Worm (Caenorhabditis elegans) whole organism, L4 larva: ENCODE data around the gene wrt-4.

Experiments used
- D1046.2 ChIP-seq: fragments of 200-800 bp; sonication (Bioruptor generic); IDR thresholded peaks from 2 replicates; pipeline ENCODE4 v1.3.6; 2022; ENCODE audit warnings: missing genetic modification characterization, missing compliant biosample characterization
- F10B5.3 ChIP-seq: sonication (generic microtip); optimal IDR thresholded peaks from 2 replicates; lab custom pipeline; 2016; ENCODE audit warnings: mild to moderate bottlenecking, missing genetic modification characterization, missing compliant biosample characterization
- F44E2.7 ChIP-seq: fragments of 200-800 bp; sonication (Bioruptor generic); IDR thresholded peaks from 2 replicates; pipeline ENCODE4 v2.1.2; 2022; ENCODE audit warnings: missing genetic modification characterization, missing compliant biosample characterization
- F49E8.2 ChIP-seq: sonication (generic microtip); optimal IDR thresholded peaks from 2 replicates; lab custom pipeline; 2016; ENCODE audit warnings: missing compliant biosample characterization, mild to moderate bottlenecking, missing genetic modification characterization, borderline replicate concordance
- T26A8.4 ChIP-seq: fragments of 200-800 bp; sonication (Bioruptor generic); IDR thresholded peaks from 2 replicates; pipeline ENCODE4 v1.3.6; 2022; ENCODE audit warnings: missing genetic modification characterization, missing compliant biosample characterization
- Y105C5A.15 ChIP-seq: fragments of 200-800 bp; sonication (Bioruptor generic); IDR thresholded peaks from 2 replicates; pipeline ENCODE4 v1.3.6; 2022; ENCODE audit warnings: missing genetic modification characterization, missing compliant biosample characterization
- Y48G9A.11 ChIP-seq: fragments of 200-800 bp; sonication (Bioruptor generic); IDR thresholded peaks from 2 replicates; pipeline ENCODE4 v1.3.6; 2022; ENCODE audit warnings: missing genetic modification reagents, missing genetic modification characterization, missing compliant biosample characterization
- ZK337.2 ChIP-seq: fragments of 200-800 bp; sonication (Bioruptor generic); IDR thresholded peaks from 2 replicates; pipeline ENCODE4 v1.3.6; 2022; ENCODE audit warnings: missing genetic modification reagents, missing genetic modification characterization, missing compliant biosample characterization
- aha-1 ChIP-seq: fragments of 150-350 bp; peaks from one replicate; lab custom pipeline; 2014; ENCODE audit warnings: missing biosample characterization, missing genetic modification characterization
- aly-2 ChIP-seq: sonication (generic microtip); optimal IDR thresholded peaks from 2 replicates; lab custom pipeline; 2018; ENCODE audit warnings: missing biosample characterization, missing genetic modification characterization
- ctbp-1 ChIP-seq: fragments of 200-800 bp; sonication (Bioruptor generic); IDR thresholded peaks from 2 replicates; pipeline ENCODE4 v1.3.6; 2022; ENCODE audit warnings: missing genetic modification reagents, missing genetic modification characterization, missing compliant biosample characterization
- daf-19 ChIP-seq: fragments of 200-800 bp; sonication (Bioruptor generic); conservative IDR thresholded peaks from 2 replicates; pipeline ENCODE4 v1.3.6; 2022; ENCODE audit warnings: missing genetic modification characterization, missing compliant biosample characterization
- daf-8 ChIP-seq: fragments of 200-800 bp; sonication (Bioruptor generic); IDR thresholded peaks from 2 replicates; pipeline ENCODE4 v1.3.6; 2022; ENCODE audit warnings: missing genetic modification characterization, missing compliant biosample characterization
- duxl-1 ChIP-seq: sonication (generic microtip); optimal IDR thresholded peaks from 2 replicates; lab custom pipeline; 2016; ENCODE audit warnings: mild to moderate bottlenecking, missing genetic modification characterization, moderate library complexity, missing compliant biosample characterization; ENCODE audit not compliant: poor library complexity
- egl-43 ChIP-seq: fragments of 200-800 bp; sonication (Bioruptor generic); IDR thresholded peaks from 2 replicates; pipeline ENCODE4 v1.3.6; 2022; ENCODE audit warnings: missing genetic modification reagents, missing genetic modification characterization, missing compliant biosample characterization
- gei-8 ChIP-seq: fragments of 200-800 bp; sonication (Bioruptor generic); optimal IDR thresholded peaks from 2 replicates; lab custom pipeline; 2018; ENCODE audit warnings: mild to moderate bottlenecking, missing genetic modification characterization, missing compliant biosample characterization
- hlh-30 ChIP-seq: sonication (generic microtip); optimal IDR thresholded peaks from 2 replicates; lab custom pipeline; 2017; ENCODE audit warnings: antibody characterized with exemption, mild to moderate bottlenecking, missing genetic modification characterization, missing compliant biosample characterization; ENCODE audit not compliant: insufficient read depth
- hmg-1.1 ChIP-seq: fragments of 200-800 bp; sonication (Bioruptor generic); IDR thresholded peaks from 2 replicates; pipeline ENCODE4 v1.3.6; 2022; ENCODE audit warnings: missing genetic modification reagents, missing genetic modification characterization, missing compliant biosample characterization
- lim-7 ChIP-seq: fragments of 200-800 bp; sonication (Bioruptor generic); IDR thresholded peaks from 2 replicates; pipeline ENCODE4 v1.3.6; 2022; ENCODE audit warnings: missing genetic modification characterization, missing compliant biosample characterization
- lin-1 ChIP-seq: fragments of 200-800 bp; sonication (Bioruptor generic); IDR thresholded peaks from 2 replicates; pipeline ENCODE4 v1.3.6; 2022; ENCODE audit warnings: missing genetic modification reagents, missing genetic modification characterization, missing compliant biosample characterization
- lin-38 ChIP-seq: fragments of 200-800 bp; sonication (Bioruptor generic); IDR thresholded peaks from 2 replicates; pipeline ENCODE4 v1.3.6; 2022; ENCODE audit warnings: missing genetic modification reagents, missing genetic modification characterization, missing compliant biosample characterization
- lin-39 ChIP-seq: fragments of 150-350 bp; optimal IDR thresholded peaks from 2 replicates; lab custom pipeline; 2014; ENCODE audit warnings: missing biosample characterization, missing genetic modification reagents, missing genetic modification characterization
- madf-5 ChIP-seq, 2 experiments: fragments of 200-800 bp; sonication (Bioruptor generic); IDR thresholded peaks; 2 replicates each; pipeline ENCODE4 v1.3.6; 2022; ENCODE audit warnings: missing compliant biosample characterization in 2 of 2, missing genetic modification characterization in 2 of 2
- mxl-2 ChIP-seq: fragments of 200-800 bp; sonication (Bioruptor generic); conservative IDR thresholded peaks from 2 replicates; pipeline ENCODE4 v1.3.6; 2022; ENCODE audit warnings: missing genetic modification reagents, missing genetic modification characterization, missing compliant biosample characterization
- mxl-3 ChIP-seq: fragments of 200-800 bp; sonication (Bioruptor generic); optimal IDR thresholded peaks from 2 replicates; lab custom pipeline; 2018; ENCODE audit warnings: mild to moderate bottlenecking, missing genetic modification characterization, missing compliant biosample characterization
- nhr-10 ChIP-seq: fragments of 150-350 bp; optimal IDR thresholded peaks from 2 replicates; lab custom pipeline; 2014; ENCODE audit warnings: missing biosample characterization, missing genetic modification characterization
- nhr-102 ChIP-seq: sonication (generic microtip); optimal IDR thresholded peaks from 2 replicates; lab custom pipeline; 2016; ENCODE audit warnings: mild to moderate bottlenecking, missing genetic modification characterization, moderate library complexity, missing compliant biosample characterization
- nhr-25 ChIP-seq: sonication (generic microtip); optimal IDR thresholded peaks from 2 replicates; lab custom pipeline; 2017; ENCODE audit warnings: missing genetic modification characterization, mild to moderate bottlenecking, missing compliant biosample characterization, antibody characterized with exemption, moderate library complexity, borderline replicate concordance; ENCODE audit not compliant: insufficient read depth
- nhr-41 ChIP-seq: fragments of 200-800 bp; sonication (Bioruptor generic); IDR thresholded peaks from 2 replicates; pipeline ENCODE4 v1.3.6; 2022; ENCODE audit warnings: missing genetic modification reagents, missing genetic modification characterization, missing compliant biosample characterization
- nhr-48 ChIP-seq: sonication (generic microtip); optimal IDR thresholded peaks from 2 replicates; lab custom pipeline; 2016; ENCODE audit warnings: mild to moderate bottlenecking, missing genetic modification characterization, missing compliant biosample characterization
- pha-4 ChIP-seq, 2 experiments: fragments of 150-350 bp in 1 of 2; fragments of 200-800 bp in 1 of 2; sonication (Bioruptor generic) in 1 of 2; IDR thresholded peaks in 1 of 2; optimal IDR thresholded peaks in 1 of 2; 2 replicates each; pipeline versions ENCODE4 v1.3.6 to Lab custom; 2014 to 2022; ENCODE audit warnings: missing genetic modification characterization in 2 of 2, missing genetic modification reagents in 2 of 2, missing biosample characterization in 1 of 2, missing compliant biosample characterization in 1 of 2
- php-3 ChIP-seq: fragments of 200-800 bp; sonication (Bioruptor generic); IDR thresholded peaks from 2 replicates; pipeline ENCODE4 v1.3.6; 2022; ENCODE audit warnings: missing genetic modification reagents, missing genetic modification characterization, missing compliant biosample characterization
- rbr-2 ChIP-seq: sonication (generic microtip); optimal IDR thresholded peaks from 2 replicates; lab custom pipeline; 2016; ENCODE audit warnings: missing genotype, missing genetic modification characterization, missing compliant biosample characterization
- set-16 ChIP-seq: fragments of 200-800 bp; sonication (Bioruptor generic); IDR thresholded peaks from 2 replicates; pipeline ENCODE4 v1.3.6; 2022; ENCODE audit warnings: missing genetic modification reagents, missing genetic modification characterization, missing compliant biosample characterization
- snpc-1.2 ChIP-seq: fragments of 200-800 bp; sonication (Bioruptor generic); IDR thresholded peaks from 2 replicates; pipeline ENCODE4 v1.3.6; 2022; ENCODE audit warnings: missing genetic modification reagents, missing genetic modification characterization, missing compliant biosample characterization
- spr-3 ChIP-seq: fragments of 200-800 bp; sonication (Bioruptor generic); optimal IDR thresholded peaks from 2 replicates; lab custom pipeline; 2018; ENCODE audit warnings: mild to moderate bottlenecking, missing genetic modification characterization, missing compliant biosample characterization
- tra-1 ChIP-seq: fragments of 200-800 bp; sonication (Bioruptor generic); IDR thresholded peaks from 2 replicates; pipeline ENCODE4 v1.3.6; 2022; ENCODE audit warnings: missing genetic modification reagents, missing genetic modification characterization, missing compliant biosample characterization
- unc-62 ChIP-seq, 3 experiments: fragments of 150-350 bp in 1 of 3; sonication (generic microtip); optimal IDR thresholded peaks in 2 of 3; peaks in 1 of 3; 1 replicate in 1 of 3; 2 replicates in 2 of 3; lab custom pipeline; 2014 to 2017; ENCODE audit warnings: missing biosample characterization in 3 of 3, missing genetic modification characterization in 3 of 3, missing genetic modification reagents in 3 of 3, missing genotype in 1 of 3
- zag-1 ChIP-seq: fragments of 150-350 bp; optimal IDR thresholded peaks from 2 replicates; lab custom pipeline; 2014; ENCODE audit warnings: missing biosample characterization, missing genetic modification characterization
- zip-2 ChIP-seq: fragments of 150-350 bp; optimal IDR thresholded peaks from 2 replicates; lab custom pipeline; 2014; ENCODE audit warnings: missing biosample characterization, missing genetic modification characterization

Gene wrt-4

DNA sequence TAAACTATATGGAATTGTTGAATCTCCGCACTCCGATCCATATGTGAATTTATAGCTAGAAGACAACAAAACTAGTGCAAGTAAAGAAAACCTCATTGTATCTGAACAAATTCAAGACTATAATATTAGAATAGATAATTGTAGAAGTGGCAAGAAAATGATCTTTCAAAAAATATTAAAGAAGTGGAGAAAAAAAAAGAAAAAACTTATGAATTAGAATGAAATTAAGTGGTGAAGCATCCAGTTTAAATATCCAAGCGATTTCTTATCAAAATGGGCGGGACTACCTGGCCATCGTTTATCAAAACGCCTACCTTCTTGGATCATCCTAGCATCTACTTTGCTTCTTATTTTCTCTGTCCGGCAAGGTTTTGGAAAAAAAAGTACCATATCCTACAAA lies at the start of gene wrt-4:
Gene wrt-4 (minus strand): TSS at position 101 of the 400 bp plus-strand sequence.
- TF ChIP-seq mxl-2 (GFP tag; lab: Robert Waterston, UW) (no peak), gei-8 (GFP tag; lab: Kevin White, UChicago) (no peak), F49E8.2 (tag; lab: Kevin White, UChicago) (no peak)
- TF ChIP-seq, all 104 proteins: peak for 0

ce11 chrX:15804072-15804471 lies 47.0 kb upstream of the wrt-4 start, which contains the start of gene Y7A5A.7:
Y7A5A.7 (minus strand) TSS chrX:15804172.
- TF ChIP-seq hmg-1.1 (GFP tag; lab: Robert Waterston, UW) (no peak), nhr-41 (GFP tag; lab: Robert Waterston, UW) (no peak), nhr-25 (tag; lab: Kevin White, UChicago) (no peak), Y105C5A.15 (GFP tag; lab: Robert Waterston, UW) (no peak), daf-19 (GFP tag; lab: Robert Waterston, UW) (no peak), nhr-48 (no peak), F44E2.7 (no peak), F10B5.3 (no peak)

- peak; percentile 58 for TF ChIP-seq set-16 (GFP tag; lab: Robert Waterston, UW)
- TF ChIP-seq zag-1 (tag; lab: Kevin White, UChicago), result no peak
- TF ChIP-seq Y48G9A.11, result 0 out of 2 replicates have a peak, but pooled peaks have one; percentile 30
Observed at ce11 chrX:15801827-15802226, 44.8 kb upstream of the wrt-4 start.

- TF ChIP-seq hlh-30 (tag; lab: Kevin White, UChicago) (peak; percentile 30), daf-8 (GFP tag; lab: Robert Waterston, UW) (no peak)
Observed at ce11 chrX:15799595-15799994, 42.5 kb upstream of the wrt-4 start, which contains the start of gene Y7A5A.6. Y7A5A.6 (minus strand) TSS chrX:15799695.

DNA sequence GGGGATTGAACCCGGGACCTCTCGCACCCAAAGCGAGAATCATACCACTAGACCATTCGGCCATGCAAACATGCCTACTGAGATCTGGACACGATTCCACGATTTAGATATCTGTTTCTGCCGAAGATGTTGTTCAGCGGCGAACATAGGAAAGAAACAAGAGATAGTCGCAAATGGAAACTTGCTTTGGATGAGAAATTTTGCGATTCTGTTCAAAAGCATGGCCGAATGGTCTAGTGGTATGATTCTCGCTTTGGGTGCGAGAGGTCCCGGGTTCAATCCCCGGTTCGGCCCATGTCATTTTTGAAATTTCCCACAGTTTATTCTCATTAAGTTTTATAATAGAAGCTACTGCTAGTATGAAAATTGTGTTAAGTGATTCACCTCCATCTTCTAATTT lies 39.6 kb upstream of the wrt-4 start:
- TF ChIP-seq duxl-1 (tag; lab: Kevin White, UChicago) (peak; percentile 33), lin-38 (GFP tag; lab: Robert Waterston, UW) (no peak), ZK337.2 (GFP tag; lab: Robert Waterston, UW) (peak; percentile 41; the same call in 1 of the 2 replicates), T26A8.4 (GFP tag; lab: Robert Waterston, UW) (peak; percentile 67; the same call in 1 of the 2 replicates), nhr-102 (peak; percentile 42), spr-3 (GFP tag; lab: Kevin White, UChicago) (peak; percentile 21), pha-4 (GFP tag; IDR thresholded peaks at IDR 0.05; lab: Robert Waterston, UW) (no peak), pha-4 (tag; optimal IDR thresholded peaks at IDR 0.05; lab: Kevin White, UChicago) (no peak), php-3 (GFP tag; lab: Robert Waterston, UW) (no peak), lim-7 (GFP tag; lab: Robert Waterston, UW) (0 out of 2 replicates have a peak, but pooled peaks have one; percentile 56), lin-1 (0 out of 2 replicates have a peak, but pooled peaks have one; percentile 31), hlh-30 (tag; lab: Kevin White, UChicago) (peak; percentile 14), rbr-2 (tag; lab: Kevin White, UChicago) (peak; percentile 21), mxl-3 (GFP tag; lab: Kevin White, UChicago) (peak; percentile 15), ctbp-1 (GFP tag; lab: Robert Waterston, UW) (0 out of 2 replicates have a peak, but pooled peaks have one; percentile 16), madf-5 (GFP tag; IDR thresholded peaks at IDR 0.05; lab: Robert Waterston, UW) (0 out of 4 replicates have a peak, but pooled peaks of 1 of the 2 experiments have one; percentile 30), Y48G9A.11 (0 out of 2 replicates have a peak, but pooled peaks have one; percentile 26), tra-1 (peak; percentile 43; the same call in 1 of the 2 replicates), aly-2 (tag; lab: Kevin White, UChicago) (no peak), snpc-1.2 (GFP tag; lab: Robert Waterston, UW) (peak; percentile 73), zip-2 (tag; lab: Kevin White, UChicago) (peak; percentile 70), egl-43 (GFP tag; lab: Robert Waterston, UW) (peak; percentile 74), unc-62 (GFP tag; optimal IDR thresholded peaks at IDR 0.05 in 1 of 2; lab: Kevin White, UChicago) (peak in 1 of 2 experiments; percentile 85), unc-62 (tag; optimal IDR thresholded peaks at IDR 0.05; lab: Kevin White, UChicago) (no peak), nhr-48 (peak; percentile 15), D1046.2 (GFP tag; lab: Robert Waterston, UW) (0 out of 2 replicates have a peak, but pooled peaks have one; percentile 24), aha-1 (tag; lab: Kevin White, UChicago) (peak; percentile 88), nhr-10 (tag; lab: Kevin White, UChicago) (no peak), lin-39 (tag; lab: Kevin White, UChicago) (no peak)
